Worm (Caenorhabditis elegans) whole organism, L4 larva: Measurements from ENCODE around the gene F14F7.5.

Experiments used
- F37D6.2 ChIP-seq: sonication (generic microtip); optimal IDR thresholded peaks from 2 replicates; lab custom pipeline; 2016; ENCODE audit warnings: mild to moderate bottlenecking, missing genetic modification characterization, missing compliant biosample characterization
- F44E2.7 ChIP-seq: fragments of 200-800 bp; sonication (Bioruptor generic); IDR thresholded peaks from 2 replicates; pipeline ENCODE4 v2.1.2; 2022; ENCODE audit warnings: missing genetic modification characterization, missing compliant biosample characterization
- F49E8.2 ChIP-seq: sonication (generic microtip); optimal IDR thresholded peaks from 2 replicates; lab custom pipeline; 2016; ENCODE audit warnings: missing compliant biosample characterization, mild to moderate bottlenecking, missing genetic modification characterization, borderline replicate concordance
- R02D3.7 ChIP-seq: fragments of 150-350 bp; sonication (generic microtip); optimal IDR thresholded peaks from 3 replicates; lab custom pipeline; 2014; ENCODE audit warnings: missing biosample characterization, missing genetic modification characterization
- Y75B8A.6 ChIP-seq: fragments of 200-800 bp; sonication (Bioruptor generic); IDR thresholded peaks from 2 replicates; pipeline ENCODE4 v1.3.6; 2022; ENCODE audit warnings: missing genetic modification reagents, missing genetic modification characterization, missing compliant biosample characterization
- ZK337.2 ChIP-seq: fragments of 200-800 bp; sonication (Bioruptor generic); IDR thresholded peaks from 2 replicates; pipeline ENCODE4 v1.3.6; 2022; ENCODE audit warnings: missing genetic modification reagents, missing genetic modification characterization, missing compliant biosample characterization
- ZK546.5 ChIP-seq, 2 experiments: sonication (generic microtip); optimal IDR thresholded peaks; 2 replicates each; lab custom pipeline; 2017; ENCODE audit warnings: missing biosample characterization in 2 of 2, missing genetic modification characterization in 2 of 2
- aly-2 ChIP-seq: sonication (generic microtip); optimal IDR thresholded peaks from 2 replicates; lab custom pipeline; 2018; ENCODE audit warnings: missing biosample characterization, missing genetic modification characterization
- ama-1 ChIP-seq: fragments of 150-350 bp; optimal IDR thresholded peaks from 2 replicates; lab custom pipeline; 2014; ENCODE audit warnings: inconsistent platforms, mixed read lengths
- ceh-28 ChIP-seq: fragments of 150-350 bp; optimal IDR thresholded peaks from 2 replicates; lab custom pipeline; 2014; ENCODE audit warnings: missing biosample characterization, missing genetic modification reagents, missing genetic modification characterization
- ceh-44 ChIP-seq: fragments of 200-800 bp; sonication (Bioruptor generic); IDR thresholded peaks from 2 replicates; pipeline ENCODE4 v1.3.6; 2022; ENCODE audit warnings: missing genetic modification reagents, missing genetic modification characterization, missing compliant biosample characterization
- cey-2 ChIP-seq: sonication (generic microtip); optimal IDR thresholded peaks from 3 replicates; lab custom pipeline; 2017; ENCODE audit warnings: missing genetic modification characterization, mild to moderate bottlenecking, missing compliant biosample characterization, antibody characterized with exemption, borderline replicate concordance; ENCODE audit not compliant: insufficient read depth
- dmd-6 ChIP-seq: fragments of 200-800 bp; sonication (Bioruptor generic); IDR thresholded peaks from 2 replicates; pipeline ENCODE4 v1.3.6; 2022; ENCODE audit warnings: missing genetic modification reagents, missing genetic modification characterization, missing compliant biosample characterization
- dmd-8 ChIP-seq: fragments of 200-800 bp; sonication (Bioruptor generic); IDR thresholded peaks from 2 replicates; pipeline ENCODE4 v1.3.6; 2022; ENCODE audit warnings: missing genetic modification characterization, missing compliant biosample characterization
- dmd-9 ChIP-seq: fragments of 200-800 bp; sonication (Bioruptor generic); IDR thresholded peaks from 2 replicates; pipeline ENCODE4 v1.3.6; 2022; ENCODE audit warnings: missing genetic modification reagents, missing genetic modification characterization, missing compliant biosample characterization
- duxl-1 ChIP-seq: sonication (generic microtip); optimal IDR thresholded peaks from 2 replicates; lab custom pipeline; 2016; ENCODE audit warnings: mild to moderate bottlenecking, missing genetic modification characterization, moderate library complexity, missing compliant biosample characterization; ENCODE audit not compliant: poor library complexity
- dve-1 ChIP-seq: sonication (generic microtip); optimal IDR thresholded peaks from 2 replicates; lab custom pipeline; 2017; ENCODE audit warnings: antibody characterized with exemption, mild to moderate bottlenecking, missing genetic modification characterization, missing compliant biosample characterization; ENCODE audit not compliant: insufficient read depth
- egl-27 ChIP-seq: sonication (generic microtip); optimal IDR thresholded peaks from 3 replicates; lab custom pipeline; 2017; ENCODE audit warnings: missing biosample characterization, missing genetic modification reagents, missing genetic modification characterization
- fkh-10 ChIP-seq: fragments of 150-350 bp; optimal IDR thresholded peaks from 2 replicates; lab custom pipeline; 2014; ENCODE audit warnings: missing biosample characterization, missing genetic modification reagents, missing genetic modification characterization
- hif-1 ChIP-seq, 2 experiments: sonication (generic microtip); optimal IDR thresholded peaks; 2 replicates each; lab custom pipeline; 2016 to 2017; ENCODE audit warnings: missing compliant biosample characterization in 2 of 2, missing genetic modification characterization in 2 of 2, missing genetic modification reagents in 2 of 2, missing genotype in 2 of 2, mild to moderate bottlenecking in 1 of 2
- hlh-11 ChIP-seq: fragments of 200-800 bp; sonication (Bioruptor generic); optimal IDR thresholded peaks from 2 replicates; lab custom pipeline; 2018; ENCODE audit warnings: mild to moderate bottlenecking, missing genetic modification characterization, missing compliant biosample characterization
- hlh-30 ChIP-seq: sonication (generic microtip); optimal IDR thresholded peaks from 2 replicates; lab custom pipeline; 2017; ENCODE audit warnings: antibody characterized with exemption, mild to moderate bottlenecking, missing genetic modification characterization, missing compliant biosample characterization; ENCODE audit not compliant: insufficient read depth
- hmg-1.1 ChIP-seq: fragments of 200-800 bp; sonication (Bioruptor generic); IDR thresholded peaks from 2 replicates; pipeline ENCODE4 v1.3.6; 2022; ENCODE audit warnings: missing genetic modification reagents, missing genetic modification characterization, missing compliant biosample characterization
- jun-1 ChIP-seq: fragments of 150-350 bp; optimal IDR thresholded peaks from 2 replicates; lab custom pipeline; 2014; ENCODE audit warnings: missing biosample characterization, missing genetic modification reagents, missing genetic modification characterization
- lim-7 ChIP-seq: fragments of 200-800 bp; sonication (Bioruptor generic); IDR thresholded peaks from 2 replicates; pipeline ENCODE4 v1.3.6; 2022; ENCODE audit warnings: missing genetic modification characterization, missing compliant biosample characterization
- lin-1 ChIP-seq: fragments of 200-800 bp; sonication (Bioruptor generic); IDR thresholded peaks from 2 replicates; pipeline ENCODE4 v1.3.6; 2022; ENCODE audit warnings: missing genetic modification reagents, missing genetic modification characterization, missing compliant biosample characterization
- lin-13 ChIP-seq: fragments of 150-350 bp; optimal IDR thresholded peaks from 2 replicates; lab custom pipeline; 2014; ENCODE audit warnings: missing biosample characterization, missing genetic modification reagents, missing genetic modification characterization
- lin-39 ChIP-seq: fragments of 150-350 bp; optimal IDR thresholded peaks from 2 replicates; lab custom pipeline; 2014; ENCODE audit warnings: missing biosample characterization, missing genetic modification reagents, missing genetic modification characterization
- madf-9 ChIP-seq: fragments of 200-800 bp; sonication (Bioruptor generic); conservative IDR thresholded peaks from 2 replicates; pipeline ENCODE4 v1.3.6; 2022; ENCODE audit warnings: missing genetic modification reagents, missing genetic modification characterization, missing compliant biosample characterization
- mdl-1 ChIP-seq, 2 experiments: fragments of 150-350 bp in 1 of 2; sonication (generic microtip) in 1 of 2; optimal IDR thresholded peaks; 2 replicates each; lab custom pipeline; 2014 to 2017; ENCODE audit warnings: missing biosample characterization in 2 of 2, missing genetic modification characterization in 2 of 2
- mep-1 ChIP-seq: fragments of 150-350 bp; sonication (generic microtip); optimal IDR thresholded peaks from 3 replicates; lab custom pipeline; 2014; ENCODE audit warnings: missing biosample characterization, missing genetic modification characterization
- nhr-11 ChIP-seq: fragments of 150-350 bp; optimal IDR thresholded peaks from 2 replicates; lab custom pipeline; 2014; ENCODE audit warnings: missing biosample characterization, missing genetic modification characterization
- nhr-237 ChIP-seq: sonication (generic microtip); optimal IDR thresholded peaks from 2 replicates; lab custom pipeline; 2017; ENCODE audit warnings: missing biosample characterization, missing genetic modification characterization
- nhr-28 ChIP-seq: fragments of 150-350 bp; optimal IDR thresholded peaks from 2 replicates; lab custom pipeline; 2014; ENCODE audit warnings: missing biosample characterization, missing genetic modification characterization
- nhr-6 ChIP-seq: fragments of 150-350 bp; optimal IDR thresholded peaks from 2 replicates; lab custom pipeline; 2014; ENCODE audit warnings: missing biosample characterization, missing genetic modification characterization
- nhr-76 ChIP-seq: fragments of 150-350 bp; optimal IDR thresholded peaks from 2 replicates; lab custom pipeline; 2014; ENCODE audit warnings: missing biosample characterization, missing genetic modification characterization
- nhr-77 ChIP-seq: fragments of 150-350 bp; optimal IDR thresholded peaks from 2 replicates; lab custom pipeline; 2014; ENCODE audit warnings: missing biosample characterization, missing genetic modification characterization
- rbr-2 ChIP-seq: sonication (generic microtip); optimal IDR thresholded peaks from 2 replicates; lab custom pipeline; 2016; ENCODE audit warnings: missing genotype, missing genetic modification characterization, missing compliant biosample characterization
- sdz-12 ChIP-seq: fragments of 200-800 bp; sonication (Bioruptor generic); optimal IDR thresholded peaks from 2 replicates; lab custom pipeline; 2018; ENCODE audit warnings: mild to moderate bottlenecking, missing genetic modification characterization, missing compliant biosample characterization
- set-16 ChIP-seq: fragments of 200-800 bp; sonication (Bioruptor generic); IDR thresholded peaks from 2 replicates; pipeline ENCODE4 v1.3.6; 2022; ENCODE audit warnings: missing genetic modification reagents, missing genetic modification characterization, missing compliant biosample characterization
- skn-1 ChIP-seq: fragments of 150-350 bp; optimal IDR thresholded peaks from 2 replicates; lab custom pipeline; 2014; ENCODE audit warnings: missing biosample characterization, missing genetic modification characterization
- snpc-1.2 ChIP-seq: fragments of 200-800 bp; sonication (Bioruptor generic); IDR thresholded peaks from 2 replicates; pipeline ENCODE4 v1.3.6; 2022; ENCODE audit warnings: missing genetic modification reagents, missing genetic modification characterization, missing compliant biosample characterization
- snpc-4 ChIP-seq: fragments of 150-350 bp; optimal IDR thresholded peaks from 2 replicates; lab custom pipeline; 2014; ENCODE audit warnings: missing biosample characterization, missing genetic modification characterization
- tag-97 ChIP-seq: fragments of 200-800 bp; sonication (Bioruptor generic); IDR thresholded peaks from 2 replicates; pipeline ENCODE4 v1.3.6; 2022; ENCODE audit warnings: missing genetic modification characterization, missing compliant biosample characterization
- unc-39 ChIP-seq: sonication (generic microtip); optimal IDR thresholded peaks from 2 replicates; lab custom pipeline; 2017; ENCODE audit warnings: missing biosample characterization, missing genetic modification characterization
- vab-7 ChIP-seq: fragments of 200-800 bp; sonication (Bioruptor generic); IDR thresholded peaks from 2 replicates; pipeline ENCODE4 v1.3.6; 2022; ENCODE audit warnings: missing genetic modification reagents, missing genetic modification characterization, missing compliant biosample characterization
- zfp-2 ChIP-seq: sonication (generic microtip); optimal IDR thresholded peaks from 2 replicates; lab custom pipeline; 2016; ENCODE audit warnings: mild to moderate bottlenecking, missing genetic modification characterization, missing compliant biosample characterization
- zfp-3 ChIP-seq: fragments of 200-800 bp; sonication (Bioruptor generic); conservative IDR thresholded peaks from 2 replicates; pipeline ENCODE4 v1.3.6; 2022; ENCODE audit warnings: missing genetic modification reagents, missing genetic modification characterization, missing compliant biosample characterization
- zip-11 ChIP-seq: fragments of 200-800 bp; sonication (Bioruptor generic); IDR thresholded peaks from 2 replicates; pipeline ENCODE4 v1.3.6; 2022; ENCODE audit warnings: missing genetic modification characterization, missing compliant biosample characterization
- ztf-7 ChIP-seq: fragments of 150-350 bp; optimal IDR thresholded peaks from 2 replicates; lab custom pipeline; 2014; ENCODE audit warnings: missing biosample characterization, missing genetic modification characterization

The F14F7.5 gene

ce11 chrIII:13059335-13059734 lies 27.5 kb downstream of the F14F7.5 start (continued):
- TF ChIP-seq lin-13 (GFP tag; lab: Kevin White, UChicago) (no peak), cey-2 (tag; lab: Kevin White, UChicago) (no peak), vab-7 (GFP tag; lab: Robert Waterston, UW) (no peak), hlh-30 (tag; lab: Kevin White, UChicago) (peak; percentile 77), nhr-6 (tag; lab: Kevin White, UChicago) (peak; percentile 21), R02D3.7 (tag; lab: Kevin White, UChicago) (no peak), F49E8.2 (tag; lab: Kevin White, UChicago) (no peak), dmd-9 (GFP tag; lab: Robert Waterston, UW) (no peak), dmd-8 (GFP tag; lab: Robert Waterston, UW) (no peak), ceh-28 (no peak), skn-1 (tag; lab: Kevin White, UChicago) (no peak), hmg-1.1 (GFP tag; lab: Robert Waterston, UW) (no peak), madf-9 (GFP tag; lab: Robert Waterston, UW) (no peak), nhr-77 (tag; lab: Kevin White, UChicago) (peak; percentile 73), nhr-76 (tag; lab: Kevin White, UChicago) (no peak), aly-2 (tag; lab: Kevin White, UChicago) (no peak), snpc-1.2 (GFP tag; lab: Robert Waterston, UW) (no peak), egl-27 (tag; lab: Kevin White, UChicago) (no peak), hlh-11 (peak; percentile 87), ztf-7 (tag; lab: Kevin White, UChicago) (no peak), lim-7 (GFP tag; lab: Robert Waterston, UW) (no peak), mep-1 (tag; lab: Kevin White, UChicago) (peak; percentile 11), snpc-4 (tag; lab: Kevin White, UChicago) (no peak), set-16 (GFP tag; lab: Robert Waterston, UW) (no peak)
- TF ChIP-seq, all 104 proteins: peak for 14

ce11 chrIII:13061136-13061535 lies 29.3 kb downstream of the F14F7.5 start:
- TF ChIP-seq rbr-2 (tag; lab: Kevin White, UChicago) (peak; percentile 81), nhr-11 (peak; percentile 90), tag-97 (GFP tag; lab: Robert Waterston, UW) (no peak), F44E2.7 (GFP tag; lab: Robert Waterston, UW) (no peak), hif-1 (tag; optimal IDR thresholded peaks at IDR 0.05; lab: Kevin White, UChicago) (peak in 1 of 2 experiments; percentile 55), fkh-10 (GFP tag; lab: Kevin White, UChicago) (peak; percentile 97), vab-7 (GFP tag; lab: Robert Waterston, UW) (no peak), nhr-28 (tag; lab: Kevin White, UChicago) (peak; percentile 78), ZK337.2 (no peak), lin-1 (GFP tag; lab: Robert Waterston, UW) (peak; percentile 14; the same call in 1 of the 2 replicates), duxl-1 (tag; lab: Kevin White, UChicago) (peak; percentile 15), unc-39 (tag; lab: Kevin White, UChicago) (peak; percentile 23), F37D6.2 (tag; lab: Kevin White, UChicago) (peak; percentile 77), egl-27 (tag; lab: Kevin White, UChicago) (no peak), lin-39 (peak; percentile 64), nhr-237 (tag; lab: Kevin White, UChicago) (no peak), ztf-7 (tag; lab: Kevin White, UChicago) (no peak), mdl-1 (tag; optimal IDR thresholded peaks at IDR 0.05; lab: Kevin White, UChicago) (peak; percentile 51 to 90), nhr-6 (tag; lab: Kevin White, UChicago) (peak; percentile 97), zip-11 (GFP tag; lab: Robert Waterston, UW) (no peak), lim-7 (GFP tag; lab: Robert Waterston, UW) (no peak), sdz-12 (GFP tag; lab: Kevin White, UChicago) (no peak), zfp-3 (GFP tag; lab: Robert Waterston, UW) (no peak), Y75B8A.6 (GFP tag; lab: Robert Waterston, UW) (no peak), ceh-44 (GFP tag; lab: Robert Waterston, UW) (no peak), ZK546.5 (tag; optimal IDR thresholded peaks at IDR 0.05; lab: Kevin White, UChicago) (no peak), dve-1 (tag; lab: Kevin White, UChicago) (peak; percentile 97), zfp-2 (tag; lab: Kevin White, UChicago) (peak; percentile 4), hmg-1.1 (GFP tag; lab: Robert Waterston, UW) (peak; percentile 86), dmd-6 (GFP tag; lab: Robert Waterston, UW) (peak; percentile 89), jun-1 (tag; lab: Kevin White, UChicago) (peak; percentile 68), ama-1 (lab: Kevin White, UChicago) (peak; percentile 99), set-16 (GFP tag; lab: Robert Waterston, UW) (no peak; the same call in 1 of the 2 replicates)
